Worm (Caenorhabditis elegans): ENCODE measurements around the gene T10G3.1.

The T10G3.1 gene

DNA sequence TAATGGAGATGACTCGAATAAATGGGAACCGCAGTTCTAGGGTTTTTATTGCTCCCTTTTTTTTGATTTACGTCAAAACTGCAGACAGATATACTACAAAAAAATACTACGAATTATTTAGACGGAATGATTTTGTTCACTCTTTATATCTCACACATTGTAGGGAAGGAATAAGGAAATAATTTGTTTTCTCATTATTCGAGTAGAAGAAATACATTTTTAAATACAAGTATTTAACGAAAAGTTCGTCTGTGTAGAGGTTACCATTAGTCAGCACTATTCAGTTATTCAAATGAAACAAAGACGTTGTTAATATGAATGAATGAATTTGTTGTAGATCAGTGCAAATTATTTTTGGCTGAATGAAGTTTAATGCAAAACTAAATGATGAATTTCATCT, 46.7 kb downstream of the T10G3.1 start, which contains the start of gene srd-18:
Gene srd-18, minus strand, starts transcription at position 101 of the 400 bp plus-strand sequence.
- TF ChIP-seq ceh-9 (tag; optimal IDR thresholded peaks at IDR 0.05): no peak
- TF ChIP-seq elt-2 (tag; optimal IDR thresholded peaks at IDR 0.05): no peak
- TF ChIP-seq nhr-76 (tag; optimal IDR thresholded peaks at IDR 0.05): no peak
- no peak for TF ChIP-seq tbx-2 (tag; optimal IDR thresholded peaks at IDR 0.05)
- no peak for TF ChIP-seq sea-2 (GFP tag; optimal IDR thresholded peaks at IDR 0.05)

DNA sequence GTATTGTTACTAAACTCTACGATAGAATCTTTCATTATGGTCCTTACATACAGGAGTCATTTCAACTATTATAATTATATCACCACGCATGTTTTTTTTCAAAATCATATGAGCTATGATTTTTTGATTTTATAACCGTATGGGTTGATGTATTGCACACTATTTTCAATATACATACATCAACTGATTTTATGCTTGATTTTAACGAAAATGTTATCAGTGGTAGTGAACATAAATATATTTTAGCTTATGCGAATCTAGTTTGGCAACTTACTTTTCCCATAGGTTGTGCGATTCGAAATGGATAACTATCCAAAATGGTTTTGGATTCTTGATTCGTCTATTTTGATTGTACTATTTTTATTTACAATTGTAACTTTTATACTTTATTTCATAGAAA, 49.9 kb downstream of the T10G3.1 start, which contains the start of gene srv-10:
Gene srv-10, plus strand, starts transcription at position 301 of the 400 bp plus-strand sequence.
- TF ChIP-seq daf-12 (tag; optimal IDR thresholded peaks at IDR 0.05) (no peak), pqm-1 (tag; optimal IDR thresholded peaks at IDR 0.05) (no peak), nhr-25 (tag; optimal IDR thresholded peaks at IDR 0.05) (no peak), ztf-11 (tag; optimal IDR thresholded peaks at IDR 0.05) (no peak), aly-2 (tag; optimal IDR thresholded peaks at IDR 0.05) (no peak), fos-1 (tag; optimal IDR thresholded peaks at IDR 0.05) (no peak), fkh-2 (tag; optimal IDR thresholded peaks at IDR 0.05) (no peak), R02D3.7 (tag; optimal IDR thresholded peaks at IDR 0.05) (no peak)

DNA sequence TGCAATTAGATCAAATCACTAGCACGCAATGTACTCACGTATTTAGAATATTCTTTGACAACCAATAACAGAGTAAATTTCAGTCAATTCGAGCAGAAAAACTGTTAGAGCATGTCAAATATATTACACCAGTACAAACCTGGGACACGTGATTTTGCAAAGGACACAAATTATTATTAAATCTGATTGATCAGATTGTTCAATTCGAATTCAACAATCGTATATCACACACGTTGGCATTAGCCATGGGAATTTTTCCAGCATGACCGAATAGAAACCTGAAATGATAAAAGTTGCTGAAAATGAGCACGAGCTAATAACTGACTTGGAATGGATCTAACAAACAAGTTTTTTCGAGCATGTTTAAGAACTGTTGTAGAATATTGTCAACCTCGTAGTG, 50.4 kb downstream of the T10G3.1 start, which contains the start of gene srv-9:
Gene srv-9, minus strand, starts transcription at position 101 of the 400 bp plus-strand sequence.
- TF ChIP-seq unc-39 (tag; optimal IDR thresholded peaks at IDR 0.05) (no peak), lsy-12 (tag; optimal IDR thresholded peaks at IDR 0.05) (no peak), unc-62 (GFP tag; optimal IDR thresholded peaks at IDR 0.05) (no peak), ceh-16 (tag; optimal IDR thresholded peaks at IDR 0.05) (no peak), lin-39 (tag; optimal IDR thresholded peaks at IDR 0.05) (no peak), fkh-2 (tag; optimal IDR thresholded peaks at IDR 0.05) (no peak), aly-2 (tag; optimal IDR thresholded peaks at IDR 0.05) (no peak), ceh-82 (tag; optimal IDR thresholded peaks at IDR 0.05) (no peak), mdl-1 (tag; optimal IDR thresholded peaks at IDR 0.05) (no peak)

DNA sequence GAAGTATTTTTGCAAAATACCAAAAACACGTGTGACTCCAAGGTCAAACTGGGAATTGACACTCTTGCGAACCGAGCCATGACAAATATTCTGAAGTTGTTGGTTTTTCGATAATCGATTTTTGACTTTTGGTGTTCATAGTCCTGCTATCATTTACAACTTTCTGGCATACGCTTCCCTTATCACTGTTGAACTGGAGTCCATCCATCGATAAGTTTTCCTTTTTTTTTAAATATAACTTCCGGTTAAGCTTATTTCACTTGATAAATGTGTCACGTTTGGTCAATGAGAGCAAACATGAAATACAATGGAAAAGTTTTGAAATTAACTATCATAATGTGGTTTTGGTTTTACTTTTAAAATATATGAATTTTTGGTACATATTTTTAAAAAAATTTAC, 51.8 kb downstream of the T10G3.1 start:
- TF ChIP-seq nhr-12 (tag; optimal IDR thresholded peaks at IDR 0.05) (no peak), jun-1 (tag; optimal IDR thresholded peaks at IDR 0.05) (peak; percentile 18), mml-1 (tag; optimal IDR thresholded peaks at IDR 0.05) (no peak), elt-2 (tag; optimal IDR thresholded peaks at IDR 0.05) (peak; percentile 91), pqm-1 (tag; optimal IDR thresholded peaks at IDR 0.05) (peak; percentile 96)

DNA sequence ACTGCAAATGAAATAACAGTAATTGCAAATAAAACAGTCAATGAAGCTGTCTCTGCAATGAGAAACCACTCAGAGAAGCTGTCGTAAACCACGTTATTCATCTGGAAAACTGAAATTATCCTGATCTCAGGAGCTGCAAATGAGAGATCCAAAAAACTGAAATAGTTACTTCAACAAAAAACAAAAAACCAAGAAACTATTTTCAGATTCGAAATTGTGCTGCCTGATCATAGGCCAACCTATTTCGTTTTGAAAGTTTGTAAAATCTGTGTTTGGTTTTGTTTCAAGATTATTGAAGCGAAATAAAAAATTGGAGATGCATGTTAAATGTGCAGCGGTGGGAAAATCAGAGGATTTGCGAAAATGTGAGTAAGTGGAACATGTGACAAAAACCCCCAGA, 52.8 kb downstream of the T10G3.1 start, which contains the start of gene srv-8:
Gene srv-8, minus strand, starts transcription at position 101 of the 400 bp plus-strand sequence.
- no peak for TF ChIP-seq ceh-28 (tag; optimal IDR thresholded peaks at IDR 0.05)
- TF ChIP-seq nhr-77 (tag; optimal IDR thresholded peaks at IDR 0.05): no peak
- no peak for TF ChIP-seq nhr-28 (tag; optimal IDR thresholded peaks at IDR 0.05)
